ENCODE assay signal across 2 fruit fly cellular contexts in genomic region chr2L:5321014-5321413, dm6.
TF ChIP-seq lines count a peak whose summit lies in the region.

No protein-coding gene starts in this region.

- TF ChIP-seq CTCF in whole organism, embryonic (GFP tag; optimal IDR thresholded peaks at IDR 0.05; lab: Kevin White, UChicago) = no peak

TF ChIP-seq in whole organism, embryonic, 481 proteins besides CTCF, POLR2A, EP300 and RAD21:
- TF ChIP-seq Tbp (GFP tag; optimal IDR thresholded peaks at IDR 0.05; lab: Kevin White, UChicago) (no peak), wor (GFP tag; IDR thresholded peaks at IDR 0.05; lab: Robert Waterston, UW) (no peak), CG4360 (GFP tag; IDR thresholded peaks at IDR 0.05; lab: Robert Waterston, UW) (peak; percentile 47), sd (tag; optimal IDR thresholded peaks at IDR 0.05; lab: Kevin White, UChicago) (no peak), knrl (GFP tag; IDR thresholded peaks at IDR 0.05; lab: Robert Waterston, UW; ENCODE audit: partially characterized antibody) (no peak), Dfd (GFP tag; optimal IDR thresholded peaks at IDR 0.05; lab: Kevin White, UChicago) (peak in 1 of 2 experiments; percentile 84), hkb (optimal IDR thresholded peaks at IDR 0.05; lab: Kevin White, UChicago) (no peak), hkb (GFP tag; IDR thresholded peaks at IDR 0.05; lab: Robert Waterston, UW) (no peak), chm (GFP tag; IDR thresholded peaks at IDR 0.05; lab: Robert Waterston, UW) (no peak)

TF ChIP-seq in whole organism, wandering third instar larva, 38 proteins besides CTCF, POLR2A, EP300 and RAD21:
- TF ChIP-seq Jra (GFP tag; optimal IDR thresholded peaks at IDR 0.05; lab: Kevin White, UChicago) = no peak
- TF ChIP-seq CG32264 (GFP tag; optimal IDR thresholded peaks at IDR 0.05; lab: Kevin White, UChicago) = no peak
- TF ChIP-seq Dfd (GFP tag; optimal IDR thresholded peaks at IDR 0.05; lab: Kevin White, UChicago) = peak; percentile 96
